2 fruit fly cellular contexts compared by ENCODE assay signal in the genomic region with DNA sequence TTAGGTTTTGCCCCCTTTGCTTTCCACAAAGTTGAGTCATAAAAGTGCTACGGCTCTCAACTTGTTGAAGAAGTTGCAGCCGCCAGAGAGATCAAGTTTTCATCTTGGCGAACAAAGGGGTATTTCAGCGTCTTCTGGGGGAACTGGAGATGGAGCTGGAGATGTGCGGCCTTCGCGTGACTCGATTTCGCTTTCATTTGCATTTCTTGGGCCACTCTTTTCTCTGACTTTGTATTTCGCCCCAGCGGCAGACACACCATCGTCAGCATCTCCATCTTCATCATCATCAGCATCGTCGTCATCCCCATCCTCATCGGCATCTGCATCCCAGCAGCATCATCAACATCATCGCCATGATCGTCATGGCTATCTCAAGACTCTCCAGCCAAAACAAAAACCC.
TF ChIP-seq lines count a peak whose summit lies in the region.

No protein-coding gene starts in this region.

- TF ChIP-seq CTCF in whole organism, embryonic (GFP tag; optimal IDR thresholded peaks at IDR 0.05; lab: Kevin White, UChicago) = no peak

TF ChIP-seq in whole organism, embryonic, 481 proteins besides CTCF, POLR2A, EP300 and RAD21:
- TF ChIP-seq pros (GFP tag; optimal IDR thresholded peaks at IDR 0.05; lab: Kevin White, UChicago) = peak; percentile 84
- peak; percentile 78 for TF ChIP-seq Blimp-1 (GFP tag; optimal IDR thresholded peaks at IDR 0.05; lab: Kevin White, UChicago)
- TF ChIP-seq CG16815 (GFP tag; optimal IDR thresholded peaks at IDR 0.05; lab: Kevin White, UChicago) = no peak

TF ChIP-seq in whole organism, prepupa, 60 proteins besides CTCF, POLR2A, EP300 and RAD21:
- TF ChIP-seq OdsH (GFP tag; optimal IDR thresholded peaks at IDR 0.05; lab: Kevin White, UChicago) (no peak), CG8119 (GFP tag; IDR thresholded peaks at IDR 0.05; lab: Robert Waterston, UW) (no peak), fkh (GFP tag; optimal IDR thresholded peaks at IDR 0.05; lab: Kevin White, UChicago) (no peak), Hr38 (GFP tag; optimal IDR thresholded peaks at IDR 0.05; lab: Kevin White, UChicago) (no peak), ss (GFP tag; optimal IDR thresholded peaks at IDR 0.05; lab: Kevin White, UChicago) (peak in 1 of 2 experiments; percentile 40), cyc (GFP tag; optimal IDR thresholded peaks at IDR 0.05; lab: Kevin White, UChicago) (no peak), CG6854 (GFP tag; optimal IDR thresholded peaks at IDR 0.05; lab: Kevin White, UChicago) (no peak), Blimp-1 (GFP tag; optimal IDR thresholded peaks at IDR 0.05; lab: Kevin White, UChicago) (peak; percentile 97), CG15336 (GFP tag; IDR thresholded peaks at IDR 0.05; lab: Robert Waterston, UW) (no peak), dsx (GFP tag; optimal IDR thresholded peaks at IDR 0.05; lab: Kevin White, UChicago; ENCODE audit: poor library complexity, severe bottlenecking) (peak; percentile 49), CG16779 (tag; optimal IDR thresholded peaks at IDR 0.05; lab: Kevin White, UChicago) (no peak), CG3032 (tag; optimal IDR thresholded peaks at IDR 0.05; lab: Kevin White, UChicago) (no peak)
